Worm (Caenorhabditis elegans) whole organism, late embryonic: ENCODE results near the gene nhx-4.

ENCODE experiments used
- F13H6.1 ChIP-seq: sonication (generic microtip); optimal IDR thresholded peaks from 2 replicates; lab custom pipeline; 2016; ENCODE audit warnings: missing genetic modification characterization, missing compliant biosample characterization
- ceh-9 ChIP-seq: sonication (generic microtip); optimal IDR thresholded peaks from 2 replicates; lab custom pipeline; 2016; ENCODE audit warnings: mild to moderate bottlenecking, missing genetic modification characterization, inconsistent platforms, missing compliant biosample characterization
- dmd-4 ChIP-seq: sonication (generic microtip); optimal IDR thresholded peaks from 2 replicates; lab custom pipeline; 2016; ENCODE audit warnings: borderline replicate concordance, missing genetic modification characterization, missing compliant biosample characterization
- elt-2 ChIP-seq: sonication (generic microtip); optimal IDR thresholded peaks from 2 replicates; lab custom pipeline; 2016; ENCODE audit warnings: missing genetic modification reagents, missing genetic modification characterization, missing compliant biosample characterization
- gmeb-2 ChIP-seq: sonication (generic microtip); optimal IDR thresholded peaks from 2 replicates; lab custom pipeline; 2016; ENCODE audit warnings: missing genetic modification characterization, inconsistent platforms, missing compliant biosample characterization
- pag-3 ChIP-seq: sonication (generic microtip); optimal IDR thresholded peaks from 2 replicates; lab custom pipeline; 2016; ENCODE audit warnings: missing compliant biosample characterization, missing genetic modification characterization, borderline replicate concordance
- ttx-3 ChIP-seq: sonication (generic microtip); optimal IDR thresholded peaks from 2 replicates; lab custom pipeline; 2016; ENCODE audit warnings: missing genetic modification reagents, missing genetic modification characterization, missing compliant biosample characterization
- unc-42 ChIP-seq: sonication (generic microtip); optimal IDR thresholded peaks from 2 replicates; lab custom pipeline; 2016; ENCODE audit warnings: missing genotype, missing genetic modification characterization, missing compliant biosample characterization
- ztf-16 ChIP-seq: sonication (generic microtip); optimal IDR thresholded peaks from 2 replicates; lab custom pipeline; 2017; ENCODE audit warnings: missing genetic modification characterization, missing compliant biosample characterization

DNA sequence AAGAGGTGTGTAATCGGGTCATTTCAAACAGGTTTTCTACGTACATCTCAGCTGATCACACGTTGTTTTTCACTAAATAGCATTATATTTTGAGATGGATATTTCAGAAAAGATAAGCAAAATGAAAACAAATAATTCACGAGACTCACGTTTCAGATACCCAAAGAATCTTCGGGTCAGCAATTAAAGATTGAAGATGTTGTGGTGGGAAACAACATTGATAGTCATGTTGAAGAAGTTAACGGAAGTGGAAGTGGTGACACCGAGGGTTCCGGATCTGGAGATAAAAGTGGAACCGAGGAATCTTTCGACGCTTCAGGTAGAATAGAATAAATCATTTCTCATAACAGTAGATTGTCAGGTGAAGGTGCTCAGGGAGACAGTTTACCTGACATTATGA is 26.7 kb downstream of the nhx-4 start:
- no peak for TF ChIP-seq ztf-16 (tag; lab: Kevin White, UChicago)
- TF ChIP-seq ttx-3 (tag; lab: Kevin White, UChicago): no peak
- TF ChIP-seq elt-2 (tag; lab: Kevin White, UChicago): no peak
- TF ChIP-seq F13H6.1 (tag; lab: Kevin White, UChicago): no peak
- no peak for TF ChIP-seq gmeb-2 (tag; lab: Kevin White, UChicago)
- no peak for TF ChIP-seq dmd-4 (tag; lab: Kevin White, UChicago)
- TF ChIP-seq ceh-9 (tag; lab: Kevin White, UChicago): no peak
- TF ChIP-seq pag-3 (tag; lab: Kevin White, UChicago): no peak
- TF ChIP-seq unc-42 (tag; lab: Kevin White, UChicago): no peak
